Worm (Caenorhabditis elegans): Measurements from ENCODE around the gene unc-10.

DNA sequence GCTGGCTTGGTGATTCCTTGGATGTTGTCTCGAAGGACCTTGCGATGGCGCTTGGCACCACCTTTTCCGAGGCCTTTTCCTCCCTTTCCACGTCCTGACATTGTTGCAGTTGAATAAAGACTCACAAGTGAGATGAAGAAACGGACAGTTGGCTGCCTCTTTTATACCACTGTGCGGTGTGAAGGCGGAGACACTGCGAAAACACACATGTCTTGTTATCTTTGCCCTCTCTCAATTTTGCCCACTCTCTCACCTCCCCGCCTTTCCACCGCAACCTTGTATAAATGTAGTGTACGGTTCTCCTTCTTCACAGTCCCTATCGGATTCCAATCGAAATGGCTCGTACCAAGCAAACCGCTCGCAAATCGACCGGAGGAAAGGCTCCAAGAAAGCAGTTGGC is 29.7 kb upstream of the unc-10 start, which contains the start of the genes his-38 and his-40:
- TF ChIP-seq hnd-1 (tag; optimal IDR thresholded peaks at IDR 0.05) (no peak), ama-1 (optimal IDR thresholded peaks at IDR 0.05) (no peak), tbx-37 (GFP tag; conservative IDR thresholded peaks at IDR 0.05) (no peak), scrt-1 (GFP tag; IDR thresholded peaks at IDR 0.05) (peak; percentile 8; the same call in 1 of the 2 replicates), hmbx-1 (tag; optimal IDR thresholded peaks at IDR 0.05) (no peak), flt-1 (GFP tag; IDR thresholded peaks at IDR 0.05) (no peak), ceh-36 (tag; optimal IDR thresholded peaks at IDR 0.05) (no peak), F13C5.2 (tag; optimal IDR thresholded peaks at IDR 0.05) (no peak), B0310.2 (tag; optimal IDR thresholded peaks at IDR 0.05) (no peak), ceh-13 (GFP tag; optimal IDR thresholded peaks at IDR 0.05) (no peak), hmg-4 (GFP tag; optimal IDR thresholded peaks at IDR 0.05) (no peak), ets-7 (tag; optimal IDR thresholded peaks at IDR 0.05) (no peak)

All from whole organism, early embryonic.